Fruit fly (Drosophila melanogaster): Measurements from ENCODE around the gene sina.

Gene sina

dm6 chr3L:16870723-16871137, 17.2 kb downstream of the sina start (continued):
- TF ChIP-seq CG8290 (GFP tag; optimal IDR thresholded peaks at IDR 0.05) (no peak), CG8290 (tag; optimal IDR thresholded peaks at IDR 0.05) (no peak), Bteb2 (GFP tag; optimal IDR thresholded peaks at IDR 0.05) (no peak), CG4617 (GFP tag; optimal IDR thresholded peaks at IDR 0.05; ENCODE audit: borderline replicate concordance) (no peak), Hey (tag; optimal IDR thresholded peaks at IDR 0.05) (no peak), Awh (GFP tag; IDR thresholded peaks at IDR 0.05) (no peak), ems (GFP tag; optimal IDR thresholded peaks at IDR 0.05) (no peak), CkIIα-i1 (GFP tag; IDR thresholded peaks at IDR 0.05) (no peak), Sry-β (GFP tag; optimal IDR thresholded peaks at IDR 0.05) (no peak), TFAM (GFP tag; optimal IDR thresholded peaks at IDR 0.05) (no peak), Oaz (GFP tag; IDR thresholded peaks at IDR 0.05) (no peak), CG10366 (GFP tag; IDR thresholded peaks at IDR 0.05) (no peak), Optix (GFP tag; IDR thresholded peaks at IDR 0.05) (no peak), klu (GFP tag; IDR thresholded peaks at IDR 0.05) (no peak), CG4730 (GFP tag; IDR thresholded peaks at IDR 0.05) (no peak), CG14710 (tag; optimal IDR thresholded peaks at IDR 0.05) (peak; percentile 16), Sry-δ (GFP tag; optimal IDR thresholded peaks at IDR 0.05) (no peak), HHEX (GFP tag; optimal IDR thresholded peaks at IDR 0.05) (peak; percentile 56), tup (GFP tag; optimal IDR thresholded peaks at IDR 0.05) (no peak), Vsx1 (GFP tag; optimal IDR thresholded peaks at IDR 0.05) (no peak), stwl (tag; optimal IDR thresholded peaks at IDR 0.05) (no peak), sima (GFP tag; optimal IDR thresholded peaks at IDR 0.05) (no peak), Hand (GFP tag; optimal IDR thresholded peaks at IDR 0.05) (no peak), emc (GFP tag; optimal IDR thresholded peaks at IDR 0.05) (no peak), NC2β (GFP tag; optimal IDR thresholded peaks at IDR 0.05) (no peak), zf30C (GFP tag; optimal IDR thresholded peaks at IDR 0.05) (no peak), CG14014 (GFP tag; IDR thresholded peaks at IDR 0.05) (no peak), CG14050 (GFP tag; IDR thresholded peaks at IDR 0.05) (no peak), CG11456 (GFP tag; IDR thresholded peaks at IDR 0.05) (no peak), ewg (GFP tag; optimal IDR thresholded peaks at IDR 0.05) (no peak), CG30020 (tag; optimal IDR thresholded peaks at IDR 0.05) (no peak), Rfx (GFP tag; IDR thresholded peaks at IDR 0.05) (0 out of 2 replicates have a peak, but pooled peaks have one; percentile 8), Antp (GFP tag; optimal IDR thresholded peaks at IDR 0.05) (no peak), crp (GFP tag; optimal IDR thresholded peaks at IDR 0.05) (no peak), row (GFP tag; IDR thresholded peaks at IDR 0.05) (peak; percentile 29; the same call in 1 of the 3 replicates), CG2712 (tag; optimal IDR thresholded peaks at IDR 0.05) (peak; percentile 57), Bgb (GFP tag; IDR thresholded peaks at IDR 0.05; ENCODE audit: partially characterized antibody) (no peak), Ravus (GFP tag; IDR thresholded peaks at IDR 0.05) (no peak), CG1529 (GFP tag; optimal IDR thresholded peaks at IDR 0.05) (no peak), Xbp1 (GFP tag; optimal IDR thresholded peaks at IDR 0.05) (peak; percentile 8), Spps (tag; optimal IDR thresholded peaks at IDR 0.05) (no peak), Lim3 (GFP tag; IDR thresholded peaks at IDR 0.05) (no peak), CG6175 (GFP tag; IDR thresholded peaks at IDR 0.05) (no peak), grau (tag; optimal IDR thresholded peaks at IDR 0.05) (peak; percentile 49), slou (GFP tag; optimal IDR thresholded peaks at IDR 0.05) (no peak), tgo (GFP tag; IDR thresholded peaks at IDR 0.05) (no peak; the same call in 2 of the 3 replicates), Six4 (GFP tag; optimal IDR thresholded peaks at IDR 0.05) (no peak), CG7786 (GFP tag; optimal IDR thresholded peaks at IDR 0.05) (no peak), ind (GFP tag; optimal IDR thresholded peaks at IDR 0.05) (peak; percentile 12), HLH4C (GFP tag; IDR thresholded peaks at IDR 0.05; ENCODE audit: partially characterized antibody) (no peak), CG10267 (tag; optimal IDR thresholded peaks at IDR 0.05) (peak; percentile 43), Hr78 (GFP tag; optimal IDR thresholded peaks at IDR 0.05) (peak in 1 of 2 experiments; percentile 0)
